Fruit fly (Drosophila melanogaster) whole organism, wandering third instar larva: ENCODE measurements around the gene mbt.

Experiments
- Abd-B ChIP-seq: fragments of >200 bp; optimal IDR thresholded peaks from 2 replicates; lab custom pipeline; 2017; ENCODE audit warnings: missing biosample characterization, missing genetic modification characterization
- CG32264 ChIP-seq: fragments of 200-800 bp; sonication (Bioruptor generic); optimal IDR thresholded peaks from 2 replicates; lab custom pipeline; 2016; ENCODE audit warnings: missing biosample characterization, missing genetic modification characterization
- CG9705 ChIP-seq: fragments of 200-800 bp; sonication (Bioruptor generic); optimal IDR thresholded peaks from 2 replicates; lab custom pipeline; 2018; ENCODE audit warnings: missing biosample characterization, mild to moderate bottlenecking, missing genetic modification characterization
- CrebA ChIP-seq: fragments of 200-800 bp; sonication (Bioruptor generic); optimal IDR thresholded peaks from 2 replicates; lab custom pipeline; 2016; ENCODE audit warnings: missing biosample characterization, mild to moderate bottlenecking, missing genetic modification characterization, borderline replicate concordance
- Dfd ChIP-seq: fragments of >200 bp; optimal IDR thresholded peaks from 2 replicates; lab custom pipeline; 2017; ENCODE audit warnings: missing biosample characterization, missing genetic modification characterization
- Dif ChIP-seq: fragments of 200-275, 200-300 bp; sonication (Bioruptor generic); optimal IDR thresholded peaks from 2 replicates; lab custom pipeline; 2018; ENCODE audit warnings: missing biosample characterization, missing genetic modification characterization; ENCODE audit not compliant: partially characterized antibody
- GATAd ChIP-seq: sonication (Bioruptor generic); optimal IDR thresholded peaks from 2 replicates; lab custom pipeline; 2016; ENCODE audit warnings: missing biosample characterization, missing genetic modification characterization
- HLH106 ChIP-seq: fragments of 200-800 bp; optimal IDR thresholded peaks from 3 replicates; lab custom pipeline; 2019; ENCODE audit warnings: missing biosample characterization, mild to moderate bottlenecking, missing genetic modification characterization, moderate library complexity
- Hnf4 ChIP-seq: fragments of 200-800 bp; sonication (Bioruptor generic); optimal IDR thresholded peaks from 2 replicates; lab custom pipeline; 2016; ENCODE audit warnings: missing biosample characterization, mild to moderate bottlenecking, missing genetic modification characterization
- Hr78 ChIP-seq: fragments of >200 bp; optimal IDR thresholded peaks from 2 replicates; lab custom pipeline; 2017; ENCODE audit warnings: missing biosample characterization, missing genetic modification characterization
- Hr83 ChIP-seq: fragments of 200-300 bp; sonication (Bioruptor generic); optimal IDR thresholded peaks from 2 replicates; lab custom pipeline; 2016; ENCODE audit warnings: missing biosample characterization, mild to moderate bottlenecking, missing genetic modification characterization, moderate library complexity; ENCODE audit not compliant: poor library complexity, severe bottlenecking
- Jra ChIP-seq: sonication (Bioruptor generic); optimal IDR thresholded peaks from 2 replicates; lab custom pipeline; 2016; ENCODE audit warnings: missing biosample characterization, missing genetic modification characterization
- N ChIP-seq: fragments of >200 bp; optimal IDR thresholded peaks from 2 replicates; lab custom pipeline; 2018; ENCODE audit warnings: missing biosample characterization, missing external identifiers, missing genetic modification characterization
- OdsH ChIP-seq: fragments of 200-800 bp; sonication (Bioruptor generic); optimal IDR thresholded peaks from 2 replicates; lab custom pipeline; 2016; ENCODE audit warnings: missing biosample characterization, mild to moderate bottlenecking, missing genetic modification characterization
- Rel ChIP-seq, 2 experiments: fragments of 200-800 bp; sonication (Bioruptor generic) in 1 of 2; optimal IDR thresholded peaks; 2 replicates in 1 of 2; 3 replicates in 1 of 2; lab custom pipeline; 2016 to 2019; ENCODE audit warnings: mild to moderate bottlenecking in 2 of 2, missing biosample characterization in 2 of 2, missing genetic modification characterization in 2 of 2, moderate library complexity in 1 of 2
- Sp1 ChIP-seq: fragments of 200-800 bp; sonication (Bioruptor generic); optimal IDR thresholded peaks from 3 replicates; lab custom pipeline; 2019; ENCODE audit warnings: missing biosample characterization, mild to moderate bottlenecking, missing genetic modification characterization, moderate library complexity
- Vsx2 ChIP-seq: fragments of 200-300, 225-300 bp; sonication (Bioruptor generic); optimal IDR thresholded peaks from 2 replicates; lab custom pipeline; 2018; ENCODE audit warnings: missing biosample characterization, missing genetic modification characterization; ENCODE audit not compliant: partially characterized antibody
- br ChIP-seq: fragments of 200-800 bp; sonication (Bioruptor generic); optimal IDR thresholded peaks from 2 replicates; lab custom pipeline; 2016; ENCODE audit warnings: missing biosample characterization, missing genetic modification characterization
- brk ChIP-seq: fragments of 200-800 bp; sonication (Bioruptor generic); optimal IDR thresholded peaks from 2 replicates; lab custom pipeline; 2016; ENCODE audit warnings: missing biosample characterization, mild to moderate bottlenecking, missing genetic modification characterization
- dmrt93B ChIP-seq: fragments of 200-800 bp; sonication (Bioruptor generic); optimal IDR thresholded peaks from 2 replicates; lab custom pipeline; 2018; ENCODE audit warnings: missing biosample characterization, mild to moderate bottlenecking, missing genetic modification characterization
- dsf ChIP-seq: sonication (Bioruptor generic); optimal IDR thresholded peaks from 2 replicates; lab custom pipeline; 2016; ENCODE audit warnings: missing biosample characterization, missing genetic modification characterization, borderline replicate concordance
- ey ChIP-seq: fragments of 200-800 bp; sonication (Bioruptor generic); optimal IDR thresholded peaks from 2 replicates; lab custom pipeline; 2016; ENCODE audit warnings: missing biosample characterization, missing genetic modification characterization
- foxo ChIP-seq, 2 experiments: fragments of 200-800 bp; sonication (Bioruptor generic); optimal IDR thresholded peaks; 2 replicates in 1 of 2; 3 replicates in 1 of 2; lab custom pipeline; 2016 to 2017; ENCODE audit warnings: missing biosample characterization in 2 of 2, missing genetic modification characterization in 2 of 2
- fru ChIP-seq: fragments of 200-800 bp; sonication (Bioruptor generic); optimal IDR thresholded peaks from 3 replicates; lab custom pipeline; 2016; ENCODE audit warnings: missing biosample characterization, mild to moderate bottlenecking, missing genetic modification characterization
- h ChIP-seq: fragments of 200-800 bp; sonication (Bioruptor generic); optimal IDR thresholded peaks from 3 replicates; lab custom pipeline; 2016; ENCODE audit warnings: missing biosample characterization, mild to moderate bottlenecking, missing genetic modification characterization
- jim ChIP-seq: fragments of 175-275, 200-325 bp; sonication (Bioruptor generic); optimal IDR thresholded peaks from 2 replicates; lab custom pipeline; 2016; ENCODE audit warnings: missing biosample characterization, mild to moderate bottlenecking, missing genetic modification characterization
- lola ChIP-seq: fragments of >200 bp; optimal IDR thresholded peaks from 2 replicates; lab custom pipeline; 2017; ENCODE audit warnings: missing biosample characterization, missing genetic modification characterization
- pan ChIP-seq: fragments of >200 bp; optimal IDR thresholded peaks from 2 replicates; lab custom pipeline; 2017
- psq ChIP-seq: fragments of 200-800 bp; sonication (Bioruptor generic); optimal IDR thresholded peaks from 3 replicates; lab custom pipeline; 2017; ENCODE audit warnings: missing biosample characterization, mild to moderate bottlenecking, missing genetic modification characterization, moderate library complexity
- rgr ChIP-seq: fragments of 200-800 bp; sonication (Bioruptor generic); optimal IDR thresholded peaks from 3 replicates; lab custom pipeline; 2016; ENCODE audit warnings: missing biosample characterization, mild to moderate bottlenecking, missing genetic modification characterization
- sage ChIP-seq: fragments of 200-800 bp; sonication (Bioruptor generic); optimal IDR thresholded peaks from 2 replicates; lab custom pipeline; 2016; ENCODE audit warnings: missing biosample characterization, mild to moderate bottlenecking, missing genetic modification characterization
- tai ChIP-seq: sonication (Bioruptor generic); optimal IDR thresholded peaks from 2 replicates; lab custom pipeline; 2016; ENCODE audit warnings: missing biosample characterization, missing genetic modification characterization
- usp ChIP-seq: fragments of >200 bp; optimal IDR thresholded peaks from 2 replicates; lab custom pipeline; 2017; ENCODE audit warnings: missing biosample characterization, missing genetic modification characterization
- woc ChIP-seq: sonication (Bioruptor generic); optimal IDR thresholded peaks from 2 replicates; lab custom pipeline; 2016; ENCODE audit warnings: missing biosample characterization, mild to moderate bottlenecking, missing genetic modification characterization

The mbt gene

dm6 chrX:16647092-16647632, 36.7 kb downstream of the mbt start:
- TF ChIP-seq N (GFP tag; lab: Kevin White, UChicago) (no peak), Hr83 (GFP tag; lab: Kevin White, UChicago) (no peak), CrebA (GFP tag; lab: Kevin White, UChicago) (no peak), tai (GFP tag; lab: Kevin White, UChicago) (no peak), HLH106 (tag; lab: Kevin White, UChicago) (no peak), psq (GFP tag; lab: Kevin White, UChicago) (no peak), fru (GFP tag; lab: Kevin White, UChicago) (peak; percentile 9), Hr78 (GFP tag; lab: Kevin White, UChicago) (no peak), Hnf4 (GFP tag; lab: Kevin White, UChicago) (no peak), dmrt93B (GFP tag; lab: Kevin White, UChicago) (peak; percentile 9), Sp1 (GFP tag; lab: Kevin White, UChicago) (peak; percentile 10), dsf (no peak), woc (GFP tag; lab: Kevin White, UChicago) (peak; percentile 30), GATAd (GFP tag; lab: Kevin White, UChicago) (no peak), Dfd (GFP tag; lab: Kevin White, UChicago) (no peak), br (GFP tag; lab: Kevin White, UChicago) (no peak), h (GFP tag; lab: Kevin White, UChicago) (no peak), Jra (GFP tag; lab: Kevin White, UChicago) (no peak), lola (GFP tag; lab: Kevin White, UChicago) (no peak), CG32264 (GFP tag; lab: Kevin White, UChicago) (no peak), Vsx2 (GFP tag; lab: Kevin White, UChicago) (no peak), sage (GFP tag; lab: Kevin White, UChicago) (no peak), pan (lab: Kevin White, UChicago) (no peak), ey (GFP tag; lab: Kevin White, UChicago) (peak; percentile 29), OdsH (GFP tag; lab: Kevin White, UChicago) (no peak), foxo (GFP tag; optimal IDR thresholded peaks at IDR 0.05; lab: Kevin White, UChicago) (peak in 1 of 2 experiments; percentile 36), jim (no peak), CG9705 (no peak), Abd-B (GFP tag; lab: Kevin White, UChicago) (no peak), usp (GFP tag; lab: Kevin White, UChicago) (no peak)

dm6 chrX:16647737-16648434, 37.4 kb downstream of the mbt start:
- TF ChIP-seq Dif (GFP tag; lab: Kevin White, UChicago) (peak; percentile 61), CG9705 (no peak), Rel (GFP tag; optimal IDR thresholded peaks at IDR 0.05; lab: Kevin White, UChicago) (no peak), Rel (tag; optimal IDR thresholded peaks at IDR 0.05; lab: Kevin White, UChicago) (peak; percentile 8), ey (GFP tag; lab: Kevin White, UChicago) (no peak), psq (GFP tag; lab: Kevin White, UChicago) (peak; percentile 25)

DNA sequence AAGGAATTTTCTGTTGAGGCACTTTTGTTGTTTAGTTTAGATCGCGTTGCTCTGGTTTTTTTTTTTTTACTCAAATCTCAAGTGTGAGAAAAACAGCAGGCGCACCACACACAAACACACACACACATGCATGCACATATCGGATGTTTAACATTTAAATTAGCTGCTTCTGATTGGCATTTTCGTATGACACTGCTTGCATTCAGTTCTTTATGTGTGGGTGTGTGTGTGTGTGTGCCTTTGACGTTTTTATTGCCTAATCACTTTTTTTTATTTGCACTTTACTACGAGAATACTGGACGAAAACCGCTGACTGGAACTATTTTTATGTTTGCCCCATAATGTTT, 37.9 kb downstream of the mbt start:
- TF ChIP-seq foxo (GFP tag; optimal IDR thresholded peaks at IDR 0.05; lab: Kevin White, UChicago): no peak
- no peak for TF ChIP-seq dmrt93B (GFP tag; lab: Kevin White, UChicago)
- TF ChIP-seq ey (GFP tag; lab: Kevin White, UChicago): no peak
- TF ChIP-seq Hr83 (GFP tag; lab: Kevin White, UChicago): no peak
- TF ChIP-seq Hnf4 (GFP tag; lab: Kevin White, UChicago): no peak
- TF ChIP-seq brk (GFP tag; lab: Kevin White, UChicago): no peak
- no peak for TF ChIP-seq rgr (GFP tag; lab: Kevin White, UChicago)
- no peak for TF ChIP-seq Dfd (GFP tag; lab: Kevin White, UChicago)
- TF ChIP-seq psq (GFP tag; lab: Kevin White, UChicago): no peak
- TF ChIP-seq CG32264 (GFP tag; lab: Kevin White, UChicago): no peak
- TF ChIP-seq N (GFP tag; lab: Kevin White, UChicago): no peak
- TF ChIP-seq dsf: no peak
- TF ChIP-seq Abd-B (GFP tag; lab: Kevin White, UChicago): no peak
- TF ChIP-seq HLH106 (tag; lab: Kevin White, UChicago): no peak
- no peak for TF ChIP-seq jim
- TF ChIP-seq CrebA (GFP tag; lab: Kevin White, UChicago): no peak
